Worm (Caenorhabditis elegans): ENCODE measurements around the gene srsx-2.
"Not testable (repeated sequence)": the region's sequence is repeated elsewhere in the genome, so short reads cannot be mapped to it uniquely, and the experiment has no call there.

Gene srsx-2

DNA sequence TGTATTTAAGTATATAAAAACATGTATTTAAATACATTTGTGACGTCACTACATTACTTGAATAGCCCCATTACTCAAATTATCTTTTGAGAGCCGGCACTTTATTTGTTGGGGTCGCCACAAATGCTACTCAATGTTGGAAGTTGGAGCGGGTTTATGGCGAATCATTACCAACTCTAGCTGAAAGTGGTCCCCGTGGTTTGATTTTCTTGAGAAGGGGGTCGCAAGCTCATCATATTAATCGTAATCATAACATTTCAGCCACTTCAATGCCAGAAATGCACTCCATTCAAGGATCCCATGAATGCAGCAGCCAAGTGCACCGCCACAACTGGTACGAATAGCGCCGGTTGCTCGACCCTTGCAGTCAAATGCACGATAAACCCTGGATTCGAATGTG lies 26.1 kb upstream of the srsx-2 start, which contains the start of gene F20E11.7:
TSS of gene F20E11.7 (plus strand) at position 301 of the 400 bp plus-strand sequence.
- not testable (repeated sequence) for TF ChIP-seq F22D6.2 (tag; optimal IDR thresholded peaks at IDR 0.05); lsy-27 (tag; optimal IDR thresholded peaks at IDR 0.05; ENCODE audit: borderline replicate concordance, insufficient read depth); ceh-40 (GFP tag; IDR thresholded peaks at IDR 0.05)

DNA sequence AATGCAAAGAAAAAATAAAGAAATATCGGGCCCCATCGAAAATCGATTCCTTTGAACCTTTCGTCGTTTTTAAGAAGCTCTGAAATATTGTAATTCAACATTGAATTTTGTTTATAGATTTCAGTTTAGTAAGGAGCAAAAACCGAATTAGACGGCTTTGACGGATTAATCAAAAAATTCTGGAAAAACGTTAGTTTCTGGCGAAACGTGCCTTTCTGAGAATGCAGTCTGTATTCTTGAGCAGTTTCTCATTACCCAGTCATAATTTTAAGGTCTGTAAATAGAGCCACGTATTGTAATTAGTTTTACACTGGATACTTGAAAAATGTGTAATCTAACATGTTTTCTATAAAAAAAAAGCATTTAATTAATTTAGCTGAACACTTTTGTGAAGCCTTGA lies 21.8 kb upstream of the srsx-2 start, which contains the start of gene srz-48:
TSS of gene srz-48 (minus strand) at position 101 of the 400 bp plus-strand sequence.
- TF ChIP-seq dpl-1 (GFP tag; optimal IDR thresholded peaks at IDR 0.05) (no peak), attf-6 (GFP tag; IDR thresholded peaks at IDR 0.05) (no peak)

DNA sequence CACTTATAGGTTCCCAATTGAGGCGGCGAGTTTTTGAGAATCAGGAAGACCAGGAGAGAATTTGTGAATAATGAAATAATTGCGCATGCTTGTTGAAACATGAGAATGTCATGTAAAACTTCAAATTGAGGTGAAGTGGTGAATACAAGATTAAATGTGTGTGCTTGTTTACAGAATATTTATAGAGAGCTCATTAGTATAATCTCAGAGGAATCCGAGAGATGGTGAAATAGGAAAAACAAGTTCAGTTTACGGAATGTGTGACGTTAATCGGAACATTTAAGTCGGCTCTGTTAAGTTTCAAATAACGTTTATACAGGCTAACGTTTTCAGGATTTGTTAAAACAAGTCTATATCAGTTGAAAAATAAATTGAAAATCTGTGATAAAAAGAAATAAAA lies 19.9 kb upstream of the srsx-2 start, which contains the start of gene str-200:
TSS of gene str-200 (minus strand) at position 101 of the 400 bp plus-strand sequence.
- TF ChIP-seq ztf-6 (GFP tag; IDR thresholded peaks at IDR 0.05) (no peak), gei-17 (GFP tag; optimal IDR thresholded peaks at IDR 0.05) (no peak), mes-4 (tag; optimal IDR thresholded peaks at IDR 0.05) (no peak), pha-4 (tag; optimal IDR thresholded peaks at IDR 0.05) (no peak), atf-7 (tag; optimal IDR thresholded peaks at IDR 0.05) (no peak), hsf-1 (GFP tag; IDR thresholded peaks at IDR 0.05) (no peak), ceh-79 (tag; optimal IDR thresholded peaks at IDR 0.05) (no peak), rcor-1 (GFP tag; IDR thresholded peaks at IDR 0.05) (no peak), C06A6.2 (GFP tag; conservative IDR thresholded peaks at IDR 0.05) (no peak), F49E8.2 (tag; optimal IDR thresholded peaks at IDR 0.05; ENCODE audit: insufficient read depth) (no peak), unc-130 (GFP tag; optimal IDR thresholded peaks at IDR 0.05) (no peak), F37B4.10 (GFP tag; IDR thresholded peaks at IDR 0.05) (no peak), somi-1 (GFP tag; optimal IDR thresholded peaks at IDR 0.05) (no peak)

DNA sequence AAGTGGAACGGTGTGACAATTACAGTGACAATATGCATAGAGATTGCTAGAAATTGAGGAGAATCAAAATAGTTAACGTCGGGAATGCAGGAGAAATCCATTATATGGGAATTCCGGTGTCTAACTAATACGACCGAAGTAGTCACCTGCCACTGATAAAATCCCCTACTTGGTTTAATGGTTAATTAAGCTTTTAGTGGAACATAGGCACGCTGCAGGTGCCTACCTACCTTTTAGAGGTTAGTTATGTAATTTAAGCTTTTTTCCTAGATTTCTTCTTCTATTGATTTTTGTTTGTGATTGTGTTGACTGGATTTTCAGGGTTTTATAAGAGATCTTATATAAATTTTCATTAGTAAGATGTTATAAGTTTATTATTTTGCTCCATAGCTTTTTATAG lies 18.0 kb upstream of the srsx-2 start, which contains the start of gene srh-203:
TSS of gene srh-203 (minus strand) at position 101 of the 400 bp plus-strand sequence.
- not testable (repeated sequence) for TF ChIP-seq B0019.2 (GFP tag; conservative IDR thresholded peaks at IDR 0.05); ztf-18 (tag; optimal IDR thresholded peaks at IDR 0.05); lsl-1 (GFP tag; optimal IDR thresholded peaks at IDR 0.05)

DNA sequence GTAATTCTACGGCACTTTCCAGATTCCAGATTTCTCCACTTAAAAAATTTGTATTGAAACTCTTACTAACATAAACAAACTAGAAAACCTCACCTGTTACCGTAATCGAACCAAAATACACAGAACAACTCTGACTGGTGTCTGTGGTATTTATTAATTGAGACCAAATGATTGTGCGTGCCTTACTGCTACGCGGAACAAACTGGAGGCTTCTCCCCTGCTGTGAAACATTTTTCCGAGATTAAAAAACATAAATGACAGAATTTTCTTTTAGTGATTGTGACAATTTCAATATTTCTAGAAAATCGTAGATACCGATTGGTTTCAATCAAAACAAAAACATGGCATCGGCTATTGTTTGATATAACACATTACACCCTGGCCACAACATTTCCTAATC lies 11.6 kb upstream of the srsx-2 start:
- no peak for TF ChIP-seq K11D2.4 (GFP tag; IDR thresholded peaks at IDR 0.05)
- no peak for TF ChIP-seq ceh-58 (GFP tag; IDR thresholded peaks at IDR 0.05)
- TF ChIP-seq mel-28 (tag; optimal IDR thresholded peaks at IDR 0.05; ENCODE audit: borderline replicate concordance) = no peak
- no peak for TF ChIP-seq Y79H2A.3 (GFP tag; conservative IDR thresholded peaks at IDR 0.05)
- TF ChIP-seq chd-7 (tag; optimal IDR thresholded peaks at IDR 0.05) = no peak
- TF ChIP-seq B0035.1 (tag; optimal IDR thresholded peaks at IDR 0.05) = no peak
- TF ChIP-seq tbx-9 (tag; optimal IDR thresholded peaks at IDR 0.05; ENCODE audit: borderline replicate concordance) = no peak
- TF ChIP-seq ceh-40 (GFP tag; IDR thresholded peaks at IDR 0.05) = no peak
- no peak for TF ChIP-seq lin-35 (GFP tag; optimal IDR thresholded peaks at IDR 0.05)
- no peak for TF ChIP-seq rpc-1 (optimal IDR thresholded peaks at IDR 0.05)
- no peak for TF ChIP-seq rpc-1 (tag; optimal IDR thresholded peaks at IDR 0.05)
- TF ChIP-seq ztf-28 (GFP tag; IDR thresholded peaks at IDR 0.05) = no peak
- TF ChIP-seq fkh-3 (tag; optimal IDR thresholded peaks at IDR 0.05) = no peak
- TF ChIP-seq bed-2 (GFP tag; IDR thresholded peaks at IDR 0.05) = no peak
- no peak for TF ChIP-seq dpl-1 (GFP tag; optimal IDR thresholded peaks at IDR 0.05)
- TF ChIP-seq K12H6.12 (tag; optimal IDR thresholded peaks at IDR 0.05) = no peak
- TF ChIP-seq ccch-3 (GFP tag; optimal IDR thresholded peaks at IDR 0.05) = no peak
- TF ChIP-seq zfh-2 (GFP tag; conservative IDR thresholded peaks at IDR 0.05) = no peak
- TF ChIP-seq hmg-20 (GFP tag; IDR thresholded peaks at IDR 0.05) = no peak
- no peak for TF ChIP-seq C17E4.6 (GFP tag; IDR thresholded peaks at IDR 0.05)

Data from whole organism, young adult.